Worm (Caenorhabditis elegans) whole organism, L1 larva: ENCODE measurements around the gene M02F4.2.

Experiments
- C04F5.9 ChIP-seq: sonication (generic microtip); optimal IDR thresholded peaks from 2 replicates; lab custom pipeline; 2016; ENCODE audit warnings: missing genetic modification characterization, missing compliant biosample characterization
- C16A3.4 ChIP-seq: fragments of 150-350 bp; optimal IDR thresholded peaks from 2 replicates; lab custom pipeline; 2014; ENCODE audit warnings: missing biosample characterization, missing genetic modification characterization
- C34B4.2 ChIP-seq: sonication (generic microtip); optimal IDR thresholded peaks from 2 replicates; lab custom pipeline; 2017; ENCODE audit warnings: mild to moderate bottlenecking, missing genetic modification characterization, missing compliant biosample characterization
- F16B12.6 ChIP-seq: fragments of 150-350 bp; optimal IDR thresholded peaks from 2 replicates; lab custom pipeline; 2014; ENCODE audit warnings: missing biosample characterization, missing genetic modification characterization
- aha-1 ChIP-seq: fragments of 150-350 bp; optimal IDR thresholded peaks from 2 replicates; lab custom pipeline; 2014; ENCODE audit warnings: missing biosample characterization, missing genetic modification characterization
- ceh-82 ChIP-seq, 3 experiments: fragments of 150-350 bp in 1 of 3; sonication (generic microtip) in 2 of 3; optimal IDR thresholded peaks; 2 replicates each; lab custom pipeline; 2014 to 2017; ENCODE audit warnings: missing biosample characterization in 3 of 3, missing genetic modification characterization in 3 of 3
- ces-1 ChIP-seq: fragments of 150-350 bp; optimal IDR thresholded peaks from 2 replicates; lab custom pipeline; 2014; ENCODE audit warnings: missing biosample characterization, missing genetic modification reagents, missing genetic modification characterization
- egl-27 ChIP-seq, 2 experiments: fragments of 150-350 bp in 1 of 2; sonication (generic microtip); optimal IDR thresholded peaks; 3 replicates each; lab custom pipeline; 2017 to 2018; ENCODE audit warnings: missing biosample characterization in 2 of 2, missing genetic modification characterization in 2 of 2, missing genetic modification reagents in 2 of 2
- elt-2 ChIP-seq: sonication (generic microtip); optimal IDR thresholded peaks from 2 replicates; lab custom pipeline; 2016; ENCODE audit warnings: missing genetic modification characterization, mild to moderate bottlenecking, inconsistent platforms, missing compliant biosample characterization, missing genetic modification reagents
- fkh-10 ChIP-seq: sonication (generic microtip); optimal IDR thresholded peaks from 2 replicates; lab custom pipeline; 2017; ENCODE audit warnings: missing biosample characterization, missing genetic modification reagents, missing genetic modification characterization
- fos-1 ChIP-seq: fragments of 150-350 bp; optimal IDR thresholded peaks from 2 replicates; lab custom pipeline; 2014; ENCODE audit warnings: missing biosample characterization, missing genetic modification characterization
- hlh-17 ChIP-seq: fragments of 200-800 bp; sonication (Bioruptor generic); optimal IDR thresholded peaks from 2 replicates; lab custom pipeline; 2018; ENCODE audit warnings: missing genetic modification characterization, mild to moderate bottlenecking, missing compliant biosample characterization, moderate library complexity, borderline replicate concordance
- hlh-4 ChIP-seq: sonication (generic microtip); optimal IDR thresholded peaks from 2 replicates; lab custom pipeline; 2016; ENCODE audit warnings: mild to moderate bottlenecking, missing genetic modification characterization, missing compliant biosample characterization
- isw-1 ChIP-seq: fragments of 200-800 bp; sonication (Bioruptor generic); IDR thresholded peaks from 2 replicates; pipeline ENCODE4 v1.3.6; 2022; ENCODE audit warnings: missing genetic modification characterization, missing compliant biosample characterization
- lin-13 ChIP-seq: fragments of 150-350 bp; optimal IDR thresholded peaks from 2 replicates; lab custom pipeline; 2014; ENCODE audit warnings: missing biosample characterization, missing genetic modification reagents, missing genetic modification characterization
- lin-14 ChIP-seq: fragments of 200-800 bp; sonication (Bioruptor generic); optimal IDR thresholded peaks from 2 replicates; lab custom pipeline; 2018; ENCODE audit warnings: mild to moderate bottlenecking, missing genetic modification characterization, moderate library complexity, missing compliant biosample characterization
- lin-15B ChIP-seq: fragments of 150-350 bp; sonication (generic microtip); optimal IDR thresholded peaks from 3 replicates; lab custom pipeline; 2014; ENCODE audit warnings: missing biosample characterization, missing genetic modification characterization
- lin-35 ChIP-seq, 2 experiments: fragments of 150-350 bp; optimal IDR thresholded peaks; 2 replicates each; lab custom pipeline; 2014; ENCODE audit warnings: missing biosample characterization in 2 of 2, missing genetic modification characterization in 2 of 2, missing genetic modification reagents in 2 of 2
- lir-3 ChIP-seq: sonication (generic microtip); optimal IDR thresholded peaks from 2 replicates; lab custom pipeline; 2016; ENCODE audit warnings: mild to moderate bottlenecking, missing genetic modification characterization, moderate library complexity, missing compliant biosample characterization; ENCODE audit not compliant: poor library complexity
- mab-9 ChIP-seq: fragments of 200-800 bp; sonication (Bioruptor generic); IDR thresholded peaks from 2 replicates; pipeline ENCODE4 v1.3.6; 2022; ENCODE audit warnings: missing genetic modification reagents, missing genetic modification characterization, missing compliant biosample characterization
- mdl-1 ChIP-seq, 2 experiments: fragments of 150-350 bp; optimal IDR thresholded peaks; 2 replicates each; lab custom pipeline; 2014 to 2017; ENCODE audit warnings: missing biosample characterization in 2 of 2, missing genetic modification characterization in 2 of 2, inconsistent platforms in 1 of 2
- mef-2 ChIP-seq: fragments of 150-350 bp; optimal IDR thresholded peaks from 2 replicates; lab custom pipeline; 2014; ENCODE audit warnings: missing biosample characterization, missing genetic modification characterization
- mep-1 ChIP-seq: fragments of 150-350 bp; optimal IDR thresholded peaks from 2 replicates; lab custom pipeline; 2014; ENCODE audit warnings: missing biosample characterization, missing genetic modification characterization
- nhr-11 ChIP-seq: fragments of 150-350 bp; optimal IDR thresholded peaks from 2 replicates; lab custom pipeline; 2014; ENCODE audit warnings: missing biosample characterization, missing genetic modification characterization
- nhr-12 ChIP-seq: sonication (generic microtip); optimal IDR thresholded peaks from 2 replicates; lab custom pipeline; 2017; ENCODE audit warnings: missing biosample characterization, missing genetic modification characterization
- nhr-19 ChIP-seq: fragments of 200-800 bp; sonication (Bioruptor generic); conservative IDR thresholded peaks from 2 replicates; pipeline ENCODE4 v1.3.6; 2022; ENCODE audit warnings: missing genetic modification characterization, missing compliant biosample characterization
- nhr-20 ChIP-seq: sonication (generic microtip); optimal IDR thresholded peaks from 2 replicates; lab custom pipeline; 2016; ENCODE audit warnings: mild to moderate bottlenecking, missing genetic modification characterization, missing compliant biosample characterization
- nhr-237 ChIP-seq: fragments of 150-350 bp; optimal IDR thresholded peaks from 2 replicates; lab custom pipeline; 2014; ENCODE audit warnings: missing biosample characterization, missing genetic modification characterization
- nhr-28 ChIP-seq: fragments of 150-350 bp; optimal IDR thresholded peaks from 2 replicates; lab custom pipeline; 2014; ENCODE audit warnings: missing biosample characterization, missing genetic modification characterization
- nhr-47 ChIP-seq: sonication (generic microtip); optimal IDR thresholded peaks from 2 replicates; lab custom pipeline; 2016; ENCODE audit warnings: mild to moderate bottlenecking, missing genetic modification characterization, moderate library complexity, missing compliant biosample characterization
- nhr-71 ChIP-seq: sonication (generic microtip); optimal IDR thresholded peaks from 2 replicates; lab custom pipeline; 2016; ENCODE audit warnings: mild to moderate bottlenecking, missing genetic modification characterization, moderate library complexity, missing compliant biosample characterization
- nhr-76 ChIP-seq: sonication (generic microtip); optimal IDR thresholded peaks from 2 replicates; lab custom pipeline; 2017; ENCODE audit warnings: missing biosample characterization, missing genetic modification characterization
- nhr-84 ChIP-seq: sonication (generic microtip); optimal IDR thresholded peaks from 2 replicates; lab custom pipeline; 2017; ENCODE audit warnings: missing biosample characterization, missing genetic modification characterization
- pax-3 ChIP-seq: fragments of 200-800 bp; sonication (Bioruptor generic); optimal IDR thresholded peaks from 2 replicates; lab custom pipeline; 2018; ENCODE audit warnings: mild to moderate bottlenecking, missing genetic modification characterization, moderate library complexity, missing compliant biosample characterization
- rnt-1 ChIP-seq: sonication (generic microtip); optimal IDR thresholded peaks from 2 replicates; lab custom pipeline; 2016; ENCODE audit warnings: mild to moderate bottlenecking, missing genetic modification characterization, moderate library complexity, missing compliant biosample characterization
- skn-1 ChIP-seq: fragments of 150-350 bp; optimal IDR thresholded peaks from 2 replicates; lab custom pipeline; 2014; ENCODE audit warnings: missing biosample characterization, missing genetic modification characterization
- snpc-4 ChIP-seq: fragments of 150-350 bp; optimal IDR thresholded peaks from 2 replicates; lab custom pipeline; 2014; ENCODE audit warnings: missing biosample characterization, missing genetic modification characterization
- sptf-1 ChIP-seq: fragments of 150-350 bp; optimal IDR thresholded peaks from 2 replicates; lab custom pipeline; 2014; ENCODE audit warnings: missing biosample characterization, missing genetic modification characterization
- sup-37 ChIP-seq: fragments of 200-800 bp; sonication (Bioruptor generic); optimal IDR thresholded peaks from 2 replicates; lab custom pipeline; 2018; ENCODE audit warnings: mild to moderate bottlenecking, missing genetic modification characterization, missing compliant biosample characterization
- tlp-1 ChIP-seq: fragments of 150-350 bp; optimal IDR thresholded peaks from 2 replicates; lab custom pipeline; 2014; ENCODE audit warnings: missing biosample characterization, missing genetic modification characterization
- unc-30 ChIP-seq: sonication (generic microtip); optimal IDR thresholded peaks from 2 replicates; lab custom pipeline; 2017; ENCODE audit warnings: missing biosample characterization, missing genetic modification characterization
- vab-15 ChIP-seq: sonication (generic microtip); optimal IDR thresholded peaks from 2 replicates; lab custom pipeline; 2017; ENCODE audit warnings: missing genotype, mild to moderate bottlenecking, missing genetic modification characterization, missing compliant biosample characterization
- zag-1 ChIP-seq: fragments of 150-350 bp; optimal IDR thresholded peaks from 2 replicates; lab custom pipeline; 2014; ENCODE audit warnings: missing biosample characterization, missing genetic modification characterization
- ztf-11 ChIP-seq, 2 experiments: sonication (generic microtip); optimal IDR thresholded peaks; 2 replicates each; lab custom pipeline; 2016 to 2017; ENCODE audit warnings: missing genetic modification characterization in 2 of 2, missing biosample characterization in 1 of 2, missing compliant biosample characterization in 1 of 2
- ztf-4 ChIP-seq: fragments of 150-350 bp; optimal IDR thresholded peaks from 2 replicates; lab custom pipeline; 2014; ENCODE audit warnings: missing biosample characterization, missing genetic modification characterization

M02F4.2 gene

ce11 chrX:3009190-3009589 is 24.9 kb downstream of the M02F4.2 start, which contains the start of gene Y48D7A.1:
TSS of gene Y48D7A.1 (plus strand) at chrX:3009490.
- TF ChIP-seq nhr-47 (tag; lab: Kevin White, UChicago) (no peak), C34B4.2 (tag; lab: Kevin White, UChicago) (no peak), snpc-4 (no peak), mdl-1 (tag; optimal IDR thresholded peaks at IDR 0.05; lab: Kevin White, UChicago) (no peak), lin-35 (GFP tag; optimal IDR thresholded peaks at IDR 0.05; lab: Kevin White, UChicago) (no peak), nhr-20 (tag; lab: Kevin White, UChicago) (no peak), egl-27 (tag; optimal IDR thresholded peaks at IDR 0.05; lab: Kevin White, UChicago) (no peak), elt-2 (tag; lab: Kevin White, UChicago) (no peak), nhr-71 (tag; lab: Kevin White, UChicago) (no peak), C04F5.9 (no peak)

- TF ChIP-seq hlh-17 (GFP tag; lab: Kevin White, UChicago): no peak
- no peak for TF ChIP-seq vab-15 (tag; lab: Kevin White, UChicago)
- no peak for TF ChIP-seq nhr-11 (tag; lab: Kevin White, UChicago)
- no peak for TF ChIP-seq C04F5.9
- no peak for TF ChIP-seq nhr-84 (tag; lab: Kevin White, UChicago)
- no peak for TF ChIP-seq lir-3 (tag; lab: Kevin White, UChicago)
Observed at ce11 chrX:3003703-3004102, 30.4 kb downstream of the M02F4.2 start, which contains the start of gene Y41G9A.6. TSS of gene Y41G9A.6 (minus strand) at chrX:3003803.

- TF ChIP-seq nhr-76 (no peak), C16A3.4 (no peak), nhr-84 (tag; lab: Kevin White, UChicago) (no peak), sptf-1 (tag; lab: Kevin White, UChicago) (no peak), ztf-11 (tag; optimal IDR thresholded peaks at IDR 0.05; lab: Kevin White, UChicago) (no peak), lin-13 (GFP tag; lab: Kevin White, UChicago) (no peak), nhr-19 (GFP tag; lab: Robert Waterston, UW) (no peak), hlh-4 (tag; lab: Kevin White, UChicago) (no peak), unc-30 (tag; lab: Kevin White, UChicago) (no peak), sup-37 (GFP tag; lab: Kevin White, UChicago) (no peak), vab-15 (tag; lab: Kevin White, UChicago) (no peak), lin-15B (tag; lab: Kevin White, UChicago) (no peak)
Observed at ce11 chrX:2999652-3000051, 34.5 kb downstream of the M02F4.2 start, which contains the start of gene Y41G9A.17. TSS of gene Y41G9A.17 (minus strand) at chrX:2999752.

DNA sequence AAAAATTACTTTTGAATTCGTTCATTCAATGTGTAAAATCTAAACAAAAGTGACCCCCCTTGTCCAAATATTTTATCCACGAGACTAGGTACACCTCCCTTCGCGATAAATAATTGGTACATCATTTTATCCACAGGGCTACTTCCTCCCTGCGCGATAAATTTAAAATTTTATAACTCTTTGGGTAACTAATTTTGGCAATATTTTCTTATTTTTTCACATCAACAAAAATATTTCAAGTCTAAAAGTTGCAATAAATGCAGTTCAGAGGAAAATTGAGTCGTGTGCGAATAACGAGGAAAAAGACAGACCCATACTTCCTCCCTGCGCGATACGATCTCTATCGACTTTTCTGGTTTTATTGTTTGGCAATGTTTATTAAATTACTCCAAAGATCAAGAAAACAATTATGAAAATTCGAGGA is 37.1 kb downstream of the M02F4.2 start:
- TF ChIP-seq lin-13 (GFP tag; lab: Kevin White, UChicago) (peak; percentile 91), nhr-12 (peak; percentile 86), mep-1 (tag; lab: Kevin White, UChicago) (peak; percentile 100), C04F5.9 (peak; percentile 96), rnt-1 (peak; percentile 99), aha-1 (tag; lab: Kevin White, UChicago) (peak; percentile 45), zag-1 (tag; lab: Kevin White, UChicago) (peak; percentile 96), ztf-11 (tag; optimal IDR thresholded peaks at IDR 0.05; lab: Kevin White, UChicago) (peak; percentile 95 to 96), ceh-82 (tag; optimal IDR thresholded peaks at IDR 0.05; lab: Kevin White, UChicago) (peak; percentile 98 to 99 (median 99)), vab-15 (tag; lab: Kevin White, UChicago) (peak; percentile 59), nhr-19 (GFP tag; lab: Robert Waterston, UW) (peak; percentile 98), nhr-28 (tag; lab: Kevin White, UChicago) (peak; percentile 71), mab-9 (GFP tag; lab: Robert Waterston, UW) (peak; percentile 97), nhr-237 (tag; lab: Kevin White, UChicago) (peak; percentile 99), nhr-71 (tag; lab: Kevin White, UChicago) (peak; percentile 99), tlp-1 (tag; lab: Kevin White, UChicago) (peak; percentile 67), ztf-4 (tag; lab: Kevin White, UChicago) (peak; percentile 98), lin-14 (GFP tag; lab: Kevin White, UChicago) (peak; percentile 98), skn-1 (tag; lab: Kevin White, UChicago) (peak; percentile 99), mef-2 (peak; percentile 93), isw-1 (peak; percentile 93), F16B12.6 (tag; lab: Kevin White, UChicago) (peak; percentile 41), sup-37 (GFP tag; lab: Kevin White, UChicago) (peak; percentile 94), pax-3 (peak; percentile 93), ces-1 (GFP tag; lab: Kevin White, UChicago) (peak; percentile 88), mdl-1 (tag; optimal IDR thresholded peaks at IDR 0.05; lab: Kevin White, UChicago) (peak in 1 of 2 experiments; percentile 89), fkh-10 (peak; percentile 100), snpc-4 (peak; percentile 94), nhr-20 (tag; lab: Kevin White, UChicago) (peak; percentile 98), fos-1 (peak; percentile 99), elt-2 (tag; lab: Kevin White, UChicago) (peak; percentile 91)
